Worm (Caenorhabditis elegans): ENCODE data around the gene C07H6.9.

ce11 chrIII:7463438-7464008, 35.7 kb downstream of the C07H6.9 start, which contains the start of gene H14A12.3:
- no peak for TF ChIP-seq ceh-63 (GFP tag; optimal IDR thresholded peaks at IDR 0.05)
- no peak for TF ChIP-seq egl-27 (tag; optimal IDR thresholded peaks at IDR 0.05)
- TF ChIP-seq xbp-1 (tag; optimal IDR thresholded peaks at IDR 0.05), result no peak
- no peak for TF ChIP-seq pqm-1 (tag; optimal IDR thresholded peaks at IDR 0.05)
- TF ChIP-seq irx-1 (tag; optimal IDR thresholded peaks at IDR 0.05), result no peak
